Worm (Caenorhabditis elegans) whole organism, L1 larva: Measurements from ENCODE around the gene fbxb-106.
A peak's percentile ranks its signal among the peaks of the same experiment; 100 is the strongest.

Experiments used
- C04F5.9 ChIP-seq: sonication (generic microtip); optimal IDR thresholded peaks from 2 replicates; lab custom pipeline; 2016; ENCODE audit warnings: missing genetic modification characterization, missing compliant biosample characterization
- C34B4.2 ChIP-seq: sonication (generic microtip); optimal IDR thresholded peaks from 2 replicates; lab custom pipeline; 2017; ENCODE audit warnings: mild to moderate bottlenecking, missing genetic modification characterization, missing compliant biosample characterization
- aha-1 ChIP-seq: fragments of 150-350 bp; optimal IDR thresholded peaks from 2 replicates; lab custom pipeline; 2014; ENCODE audit warnings: missing biosample characterization, missing genetic modification characterization
- alr-1 ChIP-seq: fragments of 200-800 bp; sonication (Bioruptor generic); optimal IDR thresholded peaks from 2 replicates; lab custom pipeline; 2018; ENCODE audit warnings: borderline replicate concordance, mild to moderate bottlenecking, missing genetic modification characterization, missing compliant biosample characterization
- aly-2 ChIP-seq: fragments of 150-350 bp; optimal IDR thresholded peaks from 2 replicates; lab custom pipeline; 2014; ENCODE audit warnings: missing biosample characterization, missing genetic modification characterization
- blmp-1 ChIP-seq: fragments of 150-350 bp; optimal IDR thresholded peaks from 2 replicates; lab custom pipeline; 2014; ENCODE audit warnings: missing biosample characterization, missing genetic modification characterization
- ceh-88 ChIP-seq: fragments of 200-800 bp; sonication (Bioruptor generic); IDR thresholded peaks from 2 replicates; pipeline ENCODE4 v1.3.6; 2022; ENCODE audit warnings: missing genetic modification characterization, missing compliant biosample characterization
- ceh-90 ChIP-seq: sonication (generic microtip); optimal IDR thresholded peaks from 2 replicates; lab custom pipeline; 2016; ENCODE audit warnings: missing genetic modification characterization, missing compliant biosample characterization
- egl-13 ChIP-seq: sonication (generic microtip); optimal IDR thresholded peaks from 2 replicates; lab custom pipeline; 2016; ENCODE audit warnings: missing genotype, missing genetic modification reagents, missing genetic modification characterization, missing compliant biosample characterization
- elt-2 ChIP-seq: sonication (generic microtip); optimal IDR thresholded peaks from 2 replicates; lab custom pipeline; 2016; ENCODE audit warnings: missing genetic modification characterization, mild to moderate bottlenecking, inconsistent platforms, missing compliant biosample characterization, missing genetic modification reagents
- elt-3 ChIP-seq, 6 experiments: fragments of 150-350 bp in 1 of 6; sonication (generic microtip); optimal IDR thresholded peaks; 2 replicates each; lab custom pipeline; 2017 to 2018; ENCODE audit warnings: missing biosample characterization in 6 of 6, missing genetic modification characterization in 6 of 6, inconsistent platforms in 1 of 6
- fkh-10 ChIP-seq: sonication (generic microtip); optimal IDR thresholded peaks from 2 replicates; lab custom pipeline; 2017; ENCODE audit warnings: missing biosample characterization, missing genetic modification reagents, missing genetic modification characterization
- hpl-2 ChIP-seq: fragments of 150-350 bp; optimal IDR thresholded peaks from 2 replicates; lab custom pipeline; 2014; ENCODE audit warnings: missing biosample characterization, missing genetic modification reagents, missing genetic modification characterization
- irx-1 ChIP-seq: sonication (generic microtip); optimal IDR thresholded peaks from 2 replicates; lab custom pipeline; 2016; ENCODE audit warnings: missing genetic modification characterization, missing compliant biosample characterization
- isw-1 ChIP-seq: fragments of 200-800 bp; sonication (Bioruptor generic); IDR thresholded peaks from 2 replicates; pipeline ENCODE4 v1.3.6; 2022; ENCODE audit warnings: missing genetic modification characterization, missing compliant biosample characterization
- lin-14 ChIP-seq: fragments of 200-800 bp; sonication (Bioruptor generic); optimal IDR thresholded peaks from 2 replicates; lab custom pipeline; 2018; ENCODE audit warnings: mild to moderate bottlenecking, missing genetic modification characterization, moderate library complexity, missing compliant biosample characterization
- lin-35 ChIP-seq, 2 experiments: fragments of 150-350 bp; optimal IDR thresholded peaks; 2 replicates each; lab custom pipeline; 2014; ENCODE audit warnings: missing biosample characterization in 2 of 2, missing genetic modification characterization in 2 of 2, missing genetic modification reagents in 2 of 2
- lir-3 ChIP-seq: sonication (generic microtip); optimal IDR thresholded peaks from 2 replicates; lab custom pipeline; 2016; ENCODE audit warnings: mild to moderate bottlenecking, missing genetic modification characterization, moderate library complexity, missing compliant biosample characterization; ENCODE audit not compliant: poor library complexity
- lsy-2 ChIP-seq, 2 experiments: fragments of 150-350 bp; optimal IDR thresholded peaks; 2 replicates each; lab custom pipeline; 2014; ENCODE audit warnings: missing biosample characterization in 2 of 2, missing genetic modification characterization in 2 of 2
- mab-9 ChIP-seq: fragments of 200-800 bp; sonication (Bioruptor generic); IDR thresholded peaks from 2 replicates; pipeline ENCODE4 v1.3.6; 2022; ENCODE audit warnings: missing genetic modification reagents, missing genetic modification characterization, missing compliant biosample characterization
- mdl-1 ChIP-seq, 2 experiments: fragments of 150-350 bp; optimal IDR thresholded peaks; 2 replicates each; lab custom pipeline; 2014 to 2017; ENCODE audit warnings: missing biosample characterization in 2 of 2, missing genetic modification characterization in 2 of 2, inconsistent platforms in 1 of 2
- mef-2 ChIP-seq: fragments of 150-350 bp; optimal IDR thresholded peaks from 2 replicates; lab custom pipeline; 2014; ENCODE audit warnings: missing biosample characterization, missing genetic modification characterization
- mep-1 ChIP-seq: fragments of 150-350 bp; optimal IDR thresholded peaks from 2 replicates; lab custom pipeline; 2014; ENCODE audit warnings: missing biosample characterization, missing genetic modification characterization
- nhr-20 ChIP-seq: sonication (generic microtip); optimal IDR thresholded peaks from 2 replicates; lab custom pipeline; 2016; ENCODE audit warnings: mild to moderate bottlenecking, missing genetic modification characterization, missing compliant biosample characterization
- nhr-28 ChIP-seq: fragments of 150-350 bp; optimal IDR thresholded peaks from 2 replicates; lab custom pipeline; 2014; ENCODE audit warnings: missing biosample characterization, missing genetic modification characterization
- nhr-76 ChIP-seq: sonication (generic microtip); optimal IDR thresholded peaks from 2 replicates; lab custom pipeline; 2017; ENCODE audit warnings: missing biosample characterization, missing genetic modification characterization
- nhr-77 ChIP-seq: fragments of 150-350 bp; optimal IDR thresholded peaks from 2 replicates; lab custom pipeline; 2014; ENCODE audit warnings: missing biosample characterization, missing genetic modification characterization
- nhr-85 ChIP-seq: sonication (generic microtip); peaks from one replicate; lab custom pipeline; 2016; ENCODE audit warnings: missing genetic modification characterization, inconsistent platforms, missing compliant biosample characterization
- pag-3 ChIP-seq: sonication (generic microtip); optimal IDR thresholded peaks from 2 replicates; lab custom pipeline; 2017; ENCODE audit warnings: missing genetic modification characterization, mild to moderate bottlenecking, missing compliant biosample characterization, antibody characterized with exemption, borderline replicate concordance; ENCODE audit not compliant: insufficient read depth
- pax-3 ChIP-seq: fragments of 200-800 bp; sonication (Bioruptor generic); optimal IDR thresholded peaks from 2 replicates; lab custom pipeline; 2018; ENCODE audit warnings: mild to moderate bottlenecking, missing genetic modification characterization, moderate library complexity, missing compliant biosample characterization
- pqm-1 ChIP-seq: sonication (generic microtip); optimal IDR thresholded peaks from 3 replicates; lab custom pipeline; 2017; ENCODE audit warnings: missing biosample characterization, missing genetic modification characterization
- skn-1 ChIP-seq: fragments of 150-350 bp; optimal IDR thresholded peaks from 2 replicates; lab custom pipeline; 2014; ENCODE audit warnings: missing biosample characterization, missing genetic modification characterization
- sptf-1 ChIP-seq: fragments of 150-350 bp; optimal IDR thresholded peaks from 2 replicates; lab custom pipeline; 2014; ENCODE audit warnings: missing biosample characterization, missing genetic modification characterization
- tlp-1 ChIP-seq: fragments of 150-350 bp; optimal IDR thresholded peaks from 2 replicates; lab custom pipeline; 2014; ENCODE audit warnings: missing biosample characterization, missing genetic modification characterization
- unc-130 ChIP-seq: fragments of 150-350 bp; optimal IDR thresholded peaks from 2 replicates; lab custom pipeline; 2017; ENCODE audit warnings: missing biosample characterization, missing genetic modification characterization, inconsistent platforms
- unc-30 ChIP-seq: sonication (generic microtip); optimal IDR thresholded peaks from 2 replicates; lab custom pipeline; 2017; ENCODE audit warnings: missing biosample characterization, missing genetic modification characterization
- unc-62 ChIP-seq: fragments of 150-350 bp; optimal IDR thresholded peaks from 2 replicates; lab custom pipeline; 2014; ENCODE audit warnings: missing biosample characterization, missing genetic modification reagents, missing genetic modification characterization
- unc-86 ChIP-seq: sonication (generic microtip); optimal IDR thresholded peaks from 2 replicates; lab custom pipeline; 2016; ENCODE audit warnings: missing genetic modification characterization, missing compliant biosample characterization
- unc-98 ChIP-seq: fragments of 200-800 bp; sonication (Bioruptor generic); IDR thresholded peaks from 2 replicates; pipeline ENCODE4 v1.3.6; 2022; ENCODE audit warnings: missing genetic modification characterization, missing compliant biosample characterization
- vab-15 ChIP-seq: sonication (generic microtip); optimal IDR thresholded peaks from 2 replicates; lab custom pipeline; 2017; ENCODE audit warnings: missing genotype, mild to moderate bottlenecking, missing genetic modification characterization, missing compliant biosample characterization
- zag-1 ChIP-seq: fragments of 150-350 bp; optimal IDR thresholded peaks from 2 replicates; lab custom pipeline; 2014; ENCODE audit warnings: missing biosample characterization, missing genetic modification characterization
- ztf-11 ChIP-seq, 2 experiments: sonication (generic microtip); optimal IDR thresholded peaks; 2 replicates each; lab custom pipeline; 2016 to 2017; ENCODE audit warnings: missing genetic modification characterization in 2 of 2, missing biosample characterization in 1 of 2, missing compliant biosample characterization in 1 of 2

Gene fbxb-106

DNA sequence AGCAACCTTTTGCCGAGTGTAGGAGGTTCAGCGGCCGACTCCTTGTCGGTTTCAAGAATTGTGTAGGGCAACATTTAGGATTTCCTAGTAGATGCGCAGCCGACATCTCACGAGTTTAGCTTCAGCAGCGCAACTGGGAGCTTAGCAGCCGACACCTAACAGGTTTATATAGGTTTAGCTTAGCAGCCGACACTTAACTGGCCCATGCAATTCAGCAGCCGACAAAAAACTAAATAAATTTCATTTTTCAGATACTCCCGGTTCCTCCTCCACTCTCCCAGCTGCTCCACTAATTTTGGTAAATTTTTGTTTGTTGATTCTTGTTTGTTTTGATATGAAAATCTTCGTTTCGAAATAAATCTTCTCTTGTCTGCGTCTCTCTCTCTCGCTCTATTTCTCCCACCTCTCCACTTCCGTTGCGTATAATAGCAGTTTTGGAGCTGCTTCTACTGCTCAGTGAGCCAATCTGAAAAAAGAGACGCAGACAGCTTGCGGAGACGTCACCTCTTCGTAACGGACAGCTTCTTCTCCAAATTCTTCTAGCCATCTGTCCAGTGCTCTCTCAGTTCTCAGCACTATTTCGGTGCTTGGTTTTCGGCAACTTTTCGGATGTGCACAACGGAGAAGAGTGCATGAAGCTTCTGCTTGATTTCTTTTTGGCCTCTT, 14.1 kb upstream of the fbxb-106 start (continued):
- TF ChIP-seq lin-14 (peak; percentile 95), ztf-11 (tag; optimal IDR thresholded peaks at IDR 0.05; lab: Kevin White, UChicago) (no peak), nhr-76 (tag; lab: Kevin White, UChicago) (no peak), mep-1 (tag; lab: Kevin White, UChicago) (peak; percentile 29), isw-1 (GFP tag; lab: Robert Waterston, UW) (peak; percentile 53), hpl-2 (GFP tag; lab: Kevin White, UChicago) (no peak), elt-3 (tag; optimal IDR thresholded peaks at IDR 0.05; lab: Kevin White, UChicago) (no peak), nhr-28 (tag; lab: Kevin White, UChicago) (no peak), fkh-10 (GFP tag; lab: Kevin White, UChicago) (peak; percentile 88), nhr-85 (tag; lab: Kevin White, UChicago) (no peak), C04F5.9 (tag; lab: Kevin White, UChicago) (no peak), lir-3 (tag; lab: Kevin White, UChicago) (no peak), elt-2 (tag; lab: Kevin White, UChicago) (no peak), aha-1 (tag; lab: Kevin White, UChicago) (no peak), sptf-1 (tag; lab: Kevin White, UChicago) (no peak), C34B4.2 (tag; lab: Kevin White, UChicago) (no peak), unc-130 (no peak), unc-86 (tag; lab: Kevin White, UChicago) (peak; percentile 67), alr-1 (tag; lab: Kevin White, UChicago) (no peak), unc-30 (tag; lab: Kevin White, UChicago) (no peak), mdl-1 (tag; optimal IDR thresholded peaks at IDR 0.05; lab: Kevin White, UChicago) (no peak), blmp-1 (tag; lab: Kevin White, UChicago) (no peak), ceh-90 (tag; lab: Kevin White, UChicago) (no peak), pax-3 (tag; lab: Kevin White, UChicago) (no peak), unc-62 (no peak), mef-2 (tag; lab: Kevin White, UChicago) (no peak), irx-1 (no peak), egl-13 (peak; percentile 79), pqm-1 (no peak), nhr-20 (tag; lab: Kevin White, UChicago) (no peak), skn-1 (tag; lab: Kevin White, UChicago) (peak; percentile 9), pag-3 (tag; lab: Kevin White, UChicago) (no peak), mab-9 (GFP tag; lab: Robert Waterston, UW) (0 out of 2 replicates have a peak, but pooled peaks have one; percentile 29), ceh-88 (GFP tag; lab: Robert Waterston, UW) (no peak), aly-2 (tag; lab: Kevin White, UChicago) (no peak), vab-15 (no peak), tlp-1 (tag; lab: Kevin White, UChicago) (no peak), unc-98 (GFP tag; lab: Robert Waterston, UW) (no peak), lin-35 (GFP tag; optimal IDR thresholded peaks at IDR 0.05; lab: Kevin White, UChicago) (peak in 1 of 2 experiments; percentile 31), nhr-77 (tag; lab: Kevin White, UChicago) (no peak), zag-1 (peak; percentile 57)
- TF ChIP-seq, all 84 proteins: peak for 30

DNA sequence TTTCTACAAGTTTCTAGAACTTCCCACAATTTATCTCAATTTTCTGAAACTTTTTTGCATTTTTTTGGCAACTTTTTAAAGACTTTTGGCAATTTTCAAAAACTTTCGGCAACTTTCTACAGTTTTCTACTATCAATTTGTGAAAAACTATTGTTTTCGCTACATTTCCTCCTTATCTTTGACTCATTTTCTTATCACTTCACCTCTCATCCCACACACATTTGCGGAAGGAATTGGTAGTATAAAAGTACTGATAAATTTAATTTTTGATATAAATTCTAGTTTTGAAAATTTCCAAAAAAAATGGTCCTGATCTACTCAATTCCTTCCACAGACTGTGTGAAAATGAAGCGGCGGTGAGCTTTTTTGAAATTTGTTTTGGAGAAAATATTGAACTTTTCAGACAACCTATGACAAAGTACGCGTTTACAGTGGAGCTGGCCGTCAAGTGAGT, 12.6 kb upstream of the fbxb-106 start, which contains the start of gene F29A7.4:
Gene F29A7.4, plus strand, starts transcription at position 404 of the 454 bp plus-strand sequence.
- TF ChIP-seq lsy-2 (tag; optimal IDR thresholded peaks at IDR 0.05; lab: Kevin White, UChicago) (no peak), elt-2 (tag; lab: Kevin White, UChicago) (peak; percentile 72)
- TF ChIP-seq, all 84 proteins: peak for 1
